Worm (Caenorhabditis elegans) whole organism, late embryonic: Measurements from ENCODE around the gene R05D8.9.

Experiments
- C38D4.7 ChIP-seq: fragments of 200-800 bp; sonication (Bioruptor generic); optimal IDR thresholded peaks from 2 replicates; lab custom pipeline; 2018; ENCODE audit warnings: mild to moderate bottlenecking, missing genetic modification characterization, moderate library complexity, missing compliant biosample characterization
- F13H6.1 ChIP-seq: sonication (generic microtip); optimal IDR thresholded peaks from 2 replicates; lab custom pipeline; 2016; ENCODE audit warnings: missing genetic modification characterization, missing compliant biosample characterization
- T23F11.4 ChIP-seq: fragments of 200-800 bp; sonication (Bioruptor generic); optimal IDR thresholded peaks from 2 replicates; lab custom pipeline; 2018; ENCODE audit warnings: mild to moderate bottlenecking, missing genetic modification characterization, missing compliant biosample characterization
- ahr-1 ChIP-seq: sonication (generic microtip); optimal IDR thresholded peaks from 2 replicates; lab custom pipeline; 2016; ENCODE audit warnings: missing genetic modification characterization, missing compliant biosample characterization
- ama-1 ChIP-seq: fragments of 150-350 bp; optimal IDR thresholded peaks from 2 replicates; lab custom pipeline; 2014
- ceh-19 ChIP-seq: fragments of 200-800 bp; sonication (Bioruptor generic); optimal IDR thresholded peaks from 2 replicates; lab custom pipeline; 2018; ENCODE audit warnings: mild to moderate bottlenecking, missing genetic modification characterization, missing compliant biosample characterization
- ceh-24 ChIP-seq: sonication (generic microtip); optimal IDR thresholded peaks from 2 replicates; lab custom pipeline; 2016; ENCODE audit warnings: mild to moderate bottlenecking, missing genetic modification characterization, missing compliant biosample characterization
- ceh-34 ChIP-seq: sonication (generic microtip); optimal IDR thresholded peaks from 2 replicates; lab custom pipeline; 2016; ENCODE audit warnings: mild to moderate bottlenecking, missing genetic modification characterization, missing compliant biosample characterization
- ceh-45 ChIP-seq: fragments of 200-800 bp; sonication (Bioruptor generic); IDR thresholded peaks from 2 replicates; pipeline ENCODE4 v1.3.6; 2022; ENCODE audit warnings: missing genetic modification reagents, missing genetic modification characterization, missing compliant biosample characterization
- ceh-6 ChIP-seq: fragments of 200-800 bp; sonication (Bioruptor generic); optimal IDR thresholded peaks from 2 replicates; lab custom pipeline; 2018; ENCODE audit warnings: mild to moderate bottlenecking, missing genetic modification characterization, missing compliant biosample characterization
- ceh-9 ChIP-seq: sonication (generic microtip); optimal IDR thresholded peaks from 2 replicates; lab custom pipeline; 2016; ENCODE audit warnings: mild to moderate bottlenecking, missing genetic modification characterization, inconsistent platforms, missing compliant biosample characterization
- che-1 ChIP-seq: sonication (generic microtip); optimal IDR thresholded peaks from 2 replicates; lab custom pipeline; 2016; ENCODE audit warnings: mild to moderate bottlenecking, missing genetic modification characterization, missing compliant biosample characterization
- dve-1 ChIP-seq: sonication (generic microtip); optimal IDR thresholded peaks from 2 replicates; lab custom pipeline; 2017; ENCODE audit warnings: antibody characterized with exemption, mild to moderate bottlenecking, missing genetic modification characterization, missing compliant biosample characterization
- elt-4 ChIP-seq: sonication (generic microtip); optimal IDR thresholded peaks from 2 replicates; lab custom pipeline; 2016; ENCODE audit warnings: missing genetic modification characterization, missing compliant biosample characterization
- ets-4 ChIP-seq: sonication (generic microtip); optimal IDR thresholded peaks from 2 replicates; lab custom pipeline; 2016; ENCODE audit warnings: missing genetic modification characterization, missing compliant biosample characterization
- fax-1 ChIP-seq: sonication (generic microtip); optimal IDR thresholded peaks from 2 replicates; lab custom pipeline; 2016; ENCODE audit warnings: missing genotype, missing genetic modification characterization, missing compliant biosample characterization
- fkh-6 ChIP-seq: sonication (generic microtip); optimal IDR thresholded peaks from 2 replicates; lab custom pipeline; 2016; ENCODE audit warnings: missing genetic modification characterization, missing compliant biosample characterization
- hlh-15 ChIP-seq: sonication (generic microtip); optimal IDR thresholded peaks from 2 replicates; lab custom pipeline; 2016; ENCODE audit warnings: missing genetic modification characterization, missing compliant biosample characterization
- hlh-30 ChIP-seq: sonication (generic microtip); optimal IDR thresholded peaks from 2 replicates; lab custom pipeline; 2017; ENCODE audit warnings: antibody characterized with exemption, missing genetic modification characterization, missing compliant biosample characterization; ENCODE audit not compliant: insufficient read depth
- hlh-6 ChIP-seq: sonication (generic microtip); optimal IDR thresholded peaks from 2 replicates; lab custom pipeline; 2016; ENCODE audit warnings: missing genotype, missing genetic modification characterization, missing compliant biosample characterization
- hlh-8 ChIP-seq: sonication (generic microtip); optimal IDR thresholded peaks from 2 replicates; lab custom pipeline; 2016; ENCODE audit warnings: missing genotype, missing genetic modification characterization, missing compliant biosample characterization
- lim-6 ChIP-seq: sonication (generic microtip); optimal IDR thresholded peaks from 2 replicates; lab custom pipeline; 2016; ENCODE audit warnings: missing genetic modification characterization, missing compliant biosample characterization
- madf-2 ChIP-seq: sonication (generic microtip); optimal IDR thresholded peaks from 2 replicates; lab custom pipeline; 2017; ENCODE audit warnings: missing genetic modification characterization, missing compliant biosample characterization
- nfya-1 ChIP-seq: sonication (generic microtip); optimal IDR thresholded peaks from 2 replicates; lab custom pipeline; 2017; ENCODE audit warnings: missing genetic modification characterization, mild to moderate bottlenecking, missing compliant biosample characterization, antibody characterized with exemption, moderate library complexity
- npax-4 ChIP-seq: sonication (generic microtip); optimal IDR thresholded peaks from 2 replicates; lab custom pipeline; 2016; ENCODE audit warnings: missing genetic modification characterization, missing compliant biosample characterization
- pat-9 ChIP-seq: fragments of 200-800 bp; sonication (Bioruptor generic); optimal IDR thresholded peaks from 2 replicates; lab custom pipeline; 2018; ENCODE audit warnings: mild to moderate bottlenecking, missing genetic modification characterization, moderate library complexity, missing compliant biosample characterization
- pax-1 ChIP-seq: fragments of 150-350 bp; optimal IDR thresholded peaks from 2 replicates; lab custom pipeline; 2014; ENCODE audit warnings: missing biosample characterization, missing genetic modification characterization
- pha-4 ChIP-seq: fragments of 150-350 bp; optimal IDR thresholded peaks from 2 replicates; lab custom pipeline; 2018; ENCODE audit warnings: missing biosample characterization, missing genetic modification reagents, missing genetic modification characterization
- pqm-1 ChIP-seq: sonication (generic microtip); optimal IDR thresholded peaks from 2 replicates; lab custom pipeline; 2016; ENCODE audit warnings: missing genetic modification characterization, missing compliant biosample characterization
- pros-1 ChIP-seq: fragments of 150-350 bp; optimal IDR thresholded peaks from 2 replicates; lab custom pipeline; 2014; ENCODE audit warnings: missing biosample characterization, missing genetic modification reagents, missing genetic modification characterization
- sdc-2 ChIP-seq: sonication (generic microtip); optimal IDR thresholded peaks from 2 replicates; lab custom pipeline; 2016; ENCODE audit warnings: missing genotype, missing genetic modification characterization, missing compliant biosample characterization
- sox-2 ChIP-seq: fragments of 200-800 bp; sonication (Bioruptor generic); IDR thresholded peaks from 2 replicates; pipeline ENCODE4 v1.3.6; 2022; ENCODE audit warnings: missing genetic modification reagents, missing genetic modification characterization, missing compliant biosample characterization
- sox-4 ChIP-seq: sonication (generic microtip); optimal IDR thresholded peaks from 2 replicates; lab custom pipeline; 2017; ENCODE audit warnings: mild to moderate bottlenecking, missing genetic modification characterization, inconsistent platforms, missing compliant biosample characterization
- syd-9 ChIP-seq: sonication (generic microtip); optimal IDR thresholded peaks from 2 replicates; lab custom pipeline; 2016; ENCODE audit warnings: mild to moderate bottlenecking, missing genetic modification characterization, moderate library complexity, missing compliant biosample characterization
- tbx-2 ChIP-seq: sonication (generic microtip); optimal IDR thresholded peaks from 2 replicates; lab custom pipeline; 2016; ENCODE audit warnings: missing genetic modification characterization, missing compliant biosample characterization
- unc-55 ChIP-seq: sonication (generic microtip); optimal IDR thresholded peaks from 2 replicates; lab custom pipeline; 2017; ENCODE audit warnings: missing biosample characterization, missing genetic modification reagents, missing genetic modification characterization
- zip-5 ChIP-seq: sonication (generic microtip); optimal IDR thresholded peaks from 2 replicates; lab custom pipeline; 2016; ENCODE audit warnings: missing genetic modification characterization, missing compliant biosample characterization

The R05D8.9 gene

ce11 chrV:2774042-2774441, 6.7 kb upstream of the R05D8.9 start, which contains the start of gene srj-18:
Gene srj-18 (plus strand): TSS chrV:2774342.
- TF ChIP-seq ceh-19 (GFP tag; lab: Kevin White, UChicago) (no peak), F13H6.1 (tag; lab: Kevin White, UChicago) (no peak), che-1 (no peak), hlh-6 (tag; lab: Kevin White, UChicago) (no peak), madf-2 (tag; lab: Kevin White, UChicago) (no peak), ceh-9 (tag; lab: Kevin White, UChicago) (no peak), hlh-30 (no peak)

ce11 chrV:2771560-2771959, 4.2 kb upstream of the R05D8.9 start, which contains the start of gene srh-56:
Gene srh-56 (plus strand): TSS chrV:2771860.
- TF ChIP-seq ceh-34 (tag; lab: Kevin White, UChicago) (no peak), pat-9 (tag; lab: Kevin White, UChicago) (no peak), ceh-45 (GFP tag; lab: Robert Waterston, UW) (no peak), fkh-6 (tag; lab: Kevin White, UChicago) (no peak), fax-1 (tag; lab: Kevin White, UChicago) (no peak), madf-2 (tag; lab: Kevin White, UChicago) (no peak), hlh-6 (tag; lab: Kevin White, UChicago) (no peak), lim-6 (tag; lab: Kevin White, UChicago) (no peak), ceh-19 (GFP tag; lab: Kevin White, UChicago) (no peak)
- TF ChIP-seq, all 69 proteins: peak for 0

ce11 chrV:2769754-2770153, 2.4 kb upstream of the R05D8.9 start, which contains the start of gene dhs-15:
Gene dhs-15 (minus strand): TSS chrV:2769854.
- TF ChIP-seq ceh-34 (tag; lab: Kevin White, UChicago), result no peak

ce11 chrV:2765052-2765451, 2.3 kb downstream of the R05D8.9 start, which contains the start of gene dhs-14:
Gene dhs-14 (minus strand): TSS chrV:2765200.
- TF ChIP-seq tbx-2 (no peak), hlh-30 (no peak), syd-9 (tag; lab: Kevin White, UChicago) (no peak), hlh-8 (no peak), T23F11.4 (GFP tag; lab: Kevin White, UChicago) (no peak), ceh-19 (GFP tag; lab: Kevin White, UChicago) (no peak), pros-1 (no peak), npax-4 (tag; lab: Kevin White, UChicago) (no peak)

ce11 chrV:2763105-2763504, 4.3 kb downstream of the R05D8.9 start, which contains the start of gene R05D8.7:
Gene R05D8.7 (minus strand): TSS chrV:2763208.
- TF ChIP-seq nfya-1 (tag; lab: Kevin White, UChicago) (no peak), ceh-24 (no peak), dve-1 (tag; lab: Kevin White, UChicago) (no peak), unc-55 (no peak)

ce11 chrV:2761470-2761869, 5.9 kb downstream of the R05D8.9 start:
- TF ChIP-seq elt-4 (tag; lab: Kevin White, UChicago) (no peak), sox-2 (GFP tag; lab: Robert Waterston, UW) (no peak), pqm-1 (tag; lab: Kevin White, UChicago) (no peak), sox-4 (tag; lab: Kevin White, UChicago) (no peak), ceh-6 (GFP tag; lab: Kevin White, UChicago) (no peak), T23F11.4 (GFP tag; lab: Kevin White, UChicago) (no peak), hlh-15 (tag; lab: Kevin White, UChicago) (no peak)

- TF ChIP-seq ama-1 (lab: Kevin White, UChicago), result no peak
- TF ChIP-seq ceh-24, result no peak
- no peak for TF ChIP-seq pha-4 (tag; lab: Kevin White, UChicago)
- no peak for TF ChIP-seq pax-1 (tag; lab: Kevin White, UChicago)
- no peak for TF ChIP-seq fkh-6 (tag; lab: Kevin White, UChicago)
- no peak for TF ChIP-seq C38D4.7
- TF ChIP-seq ceh-6 (GFP tag; lab: Kevin White, UChicago), result no peak
- TF ChIP-seq ceh-9 (tag; lab: Kevin White, UChicago), result no peak
- no peak for TF ChIP-seq zip-5 (tag; lab: Kevin White, UChicago)
- no peak for TF ChIP-seq sdc-2 (tag; lab: Kevin White, UChicago)
- TF ChIP-seq pros-1, result no peak
- no peak for TF ChIP-seq ets-4 (tag; lab: Kevin White, UChicago)
- TF ChIP-seq ahr-1 (tag; lab: Kevin White, UChicago), result no peak
- TF ChIP-seq nfya-1 (tag; lab: Kevin White, UChicago), result no peak
Observed at ce11 chrV:2759456-2759855, 7.9 kb downstream of the R05D8.9 start, which contains the start of gene srg-58. Gene srg-58 (minus strand): TSS chrV:2759556.
